Fruit fly (Drosophila melanogaster) whole organism, embryonic: ENCODE data around the gene CG16965.

Experiments used
- Awh ChIP-seq: fragments of 200-800 bp; sonication (Bioruptor generic); IDR thresholded peaks from 2 replicates; pipeline ENCODE4, ENCODE4 v1.3.6; 2022; ENCODE audit warnings: missing biosample characterization, missing genetic modification characterization
- BEAF-32 ChIP-seq: fragments of 200-800 bp; sonication (Bioruptor generic); optimal IDR thresholded peaks from 3 replicates; lab custom pipeline; 2017; ENCODE audit warnings: missing biosample characterization, missing genetic modification characterization, mild to moderate bottlenecking, moderate library complexity, missing genetic modification reagents
- CG11504 ChIP-seq: fragments of 200-800 bp; sonication (Bioruptor generic); optimal IDR thresholded peaks from 3 replicates; lab custom pipeline; 2019; ENCODE audit warnings: missing biosample characterization, mild to moderate bottlenecking, missing genetic modification characterization, moderate library complexity
- CG14441 ChIP-seq: fragments of 200-800 bp; sonication (Bioruptor generic); IDR thresholded peaks from 2 replicates; pipeline ENCODE4 v1.3.6; 2022; ENCODE audit warnings: missing biosample characterization, missing genetic modification characterization
- CG15514 ChIP-seq: fragments of 200-800 bp; sonication (Bioruptor generic); optimal IDR thresholded peaks from 3 replicates; lab custom pipeline; 2017; ENCODE audit warnings: missing biosample characterization, missing genetic modification characterization, mild to moderate bottlenecking, moderate library complexity, missing genetic modification reagents
- CG17912 ChIP-seq: fragments of 200-800 bp; sonication (Bioruptor generic); optimal IDR thresholded peaks from 2 replicates; lab custom pipeline; 2018; ENCODE audit warnings: missing biosample characterization, mild to moderate bottlenecking, missing genetic modification characterization
- CG2116 ChIP-seq: fragments of 200-800 bp; sonication (Bioruptor generic); optimal IDR thresholded peaks from 3 replicates; lab custom pipeline; 2018; ENCODE audit warnings: missing biosample characterization, mild to moderate bottlenecking, missing genetic modification characterization
- CG3065 ChIP-seq: fragments of 200-800 bp; sonication (Bioruptor generic); optimal IDR thresholded peaks from 2 replicates; lab custom pipeline; 2016; ENCODE audit warnings: missing biosample characterization, missing genetic modification characterization
- CG3995 ChIP-seq: fragments of 200-800 bp; sonication (Bioruptor generic); optimal IDR thresholded peaks from 3 replicates; lab custom pipeline; 2016; ENCODE audit warnings: missing biosample characterization, missing genetic modification characterization
- CG43689 ChIP-seq: fragments of 200-800 bp; sonication (Bioruptor generic); IDR thresholded peaks from 2 replicates; pipeline ENCODE4 v1.3.6; 2022; ENCODE audit warnings: missing biosample characterization, missing genetic modification characterization
- CG4404 ChIP-seq: fragments of 200-800 bp; sonication (Bioruptor generic); IDR thresholded peaks from 2 replicates; pipeline ENCODE4 v1.3.6; 2022; ENCODE audit warnings: missing biosample characterization, missing genetic modification characterization
- CG6791 ChIP-seq: fragments of 200-800 bp; sonication (Bioruptor generic); IDR thresholded peaks from 3 replicates; pipeline ENCODE4 v1.3.6; 2022; ENCODE audit warnings: missing biosample characterization, missing genetic modification characterization; ENCODE audit not compliant: partially characterized antibody
- CG7271 ChIP-seq: fragments of 200-800 bp; sonication (Bioruptor generic); optimal IDR thresholded peaks from 2 replicates; lab custom pipeline; 2018; ENCODE audit warnings: missing biosample characterization, mild to moderate bottlenecking, missing genetic modification characterization, moderate library complexity
- CG7372 ChIP-seq: fragments of 200-800 bp; sonication (Bioruptor generic); IDR thresholded peaks from 2 replicates; pipeline ENCODE4 v1.3.6; 2022; ENCODE audit warnings: missing biosample characterization, missing genetic modification characterization
- CTCF ChIP-seq: fragments of 200-800 bp; sonication (Bioruptor generic); optimal IDR thresholded peaks from 2 replicates; lab custom pipeline; 2017; ENCODE audit warnings: missing biosample characterization, mild to moderate bottlenecking, missing genetic modification characterization, moderate library complexity
- CoRest ChIP-seq: fragments of 200-800 bp; sonication (Bioruptor generic); optimal IDR thresholded peaks from 3 replicates; lab custom pipeline; 2018; ENCODE audit warnings: missing biosample characterization, mild to moderate bottlenecking, missing genetic modification characterization, moderate library complexity
- Dek ChIP-seq: fragments of 200-800 bp; sonication (Bioruptor generic); optimal IDR thresholded peaks from 3 replicates; lab custom pipeline; 2019; ENCODE audit warnings: missing biosample characterization, mild to moderate bottlenecking, missing genetic modification characterization, moderate library complexity
- Dll ChIP-seq: fragments of 200-800 bp; sonication (Bioruptor generic); IDR thresholded peaks from 4 replicates; pipeline ENCODE4 v1.3.6; 2022; ENCODE audit warnings: missing biosample characterization, missing genetic modification characterization; ENCODE audit not compliant: partially characterized antibody
- H15 ChIP-seq: fragments of 200-800 bp; sonication (Bioruptor generic); IDR thresholded peaks from 3 replicates; pipeline ENCODE4 v1.3.6; 2022; ENCODE audit warnings: missing biosample characterization, missing genetic modification characterization
- HLHmδ ChIP-seq: fragments of 200-800 bp; sonication (Bioruptor generic); optimal IDR thresholded peaks from 2 replicates; lab custom pipeline; 2018; ENCODE audit warnings: missing biosample characterization, mild to moderate bottlenecking, missing genetic modification characterization, moderate library complexity
- Hmr ChIP-seq: fragments of 200-800 bp; sonication (Bioruptor generic); optimal IDR thresholded peaks from 3 replicates; lab custom pipeline; 2017; ENCODE audit warnings: mild to moderate bottlenecking, missing biosample characterization, missing genetic modification reagents, missing genetic modification characterization
- Lhr ChIP-seq: fragments of 200-800 bp; sonication (Bioruptor generic); optimal IDR thresholded peaks from 3 replicates; lab custom pipeline; 2017; ENCODE audit warnings: mild to moderate bottlenecking, missing biosample characterization, missing genetic modification reagents, missing genetic modification characterization
- MBD-R2 ChIP-seq: fragments of 200-800 bp; sonication (Bioruptor generic); IDR thresholded peaks from 2 replicates; pipeline ENCODE4 v1.3.6; 2022; ENCODE audit warnings: missing biosample characterization, missing genetic modification characterization
- Med ChIP-seq: fragments of 200-800 bp; sonication (Bioruptor generic); peaks from one replicate; lab custom pipeline; 2016; ENCODE audit warnings: missing biosample characterization, missing genetic modification characterization, mild to moderate bottlenecking, inconsistent platforms, moderate library complexity
- Myb ChIP-seq: fragments of 200-800 bp; sonication (Bioruptor generic); optimal IDR thresholded peaks from 2 replicates; lab custom pipeline; 2016; ENCODE audit warnings: missing biosample characterization, missing genetic modification characterization
- Scr ChIP-seq: fragments of 200-800 bp; sonication (Bioruptor generic); IDR thresholded peaks from 2 replicates; pipeline ENCODE4 v1.3.6; 2022; ENCODE audit warnings: missing biosample characterization, missing genetic modification characterization; ENCODE audit not compliant: partially characterized antibody
- Trl ChIP-seq, 3 experiments: fragments of >200 bp in 2 of 3; fragments of 200-800 bp in 1 of 3; sonication (Bioruptor generic) in 1 of 3; optimal IDR thresholded peaks; 2 replicates in 1 of 3; 3 replicates in 2 of 3; lab custom pipeline; 2016 to 2017; ENCODE audit warnings: missing biosample characterization in 1 of 3, missing genetic modification characterization in 1 of 3
- ato ChIP-seq: fragments of 200-800 bp; sonication (Bioruptor generic); IDR thresholded peaks from 2 replicates; pipeline ENCODE4 v1.3.6; 2022; ENCODE audit warnings: missing biosample characterization, missing genetic modification characterization; ENCODE audit not compliant: partially characterized antibody
- bbx ChIP-seq: fragments of 200-800 bp; sonication (Bioruptor generic); IDR thresholded peaks from 2 replicates; pipeline ENCODE4 v1.3.6; 2022; ENCODE audit warnings: missing biosample characterization, missing genetic modification characterization; ENCODE audit not compliant: partially characterized antibody
- bigmax ChIP-seq: fragments of 200-800 bp; sonication (Bioruptor generic); optimal IDR thresholded peaks from 2 replicates; lab custom pipeline; 2018; ENCODE audit warnings: missing biosample characterization, mild to moderate bottlenecking, missing genetic modification characterization
- bsh ChIP-seq, 2 experiments: fragments of 200-800 bp; sonication (Bioruptor generic); optimal IDR thresholded peaks; 2 replicates each; lab custom pipeline; 2017 to 2018; ENCODE audit warnings: mild to moderate bottlenecking in 2 of 2, missing biosample characterization in 2 of 2, missing genetic modification characterization in 2 of 2, moderate library complexity in 1 of 2
- emc ChIP-seq: fragments of 200-800 bp; sonication (Bioruptor generic); optimal IDR thresholded peaks from 2 replicates; lab custom pipeline; 2016; ENCODE audit warnings: missing biosample characterization, missing genetic modification characterization
- gfzf ChIP-seq: fragments of 200-800 bp; sonication (Bioruptor generic); optimal IDR thresholded peaks from 2 replicates; lab custom pipeline; 2016; ENCODE audit warnings: missing biosample characterization, mild to moderate bottlenecking, missing genetic modification characterization, moderate library complexity
- odd ChIP-seq: fragments of 200-800 bp; sonication (Bioruptor generic); optimal IDR thresholded peaks from 2 replicates; lab custom pipeline; 2017; ENCODE audit warnings: missing biosample characterization, mild to moderate bottlenecking, missing genetic modification characterization
- phol ChIP-seq: fragments of 200-800 bp; sonication (Bioruptor generic); optimal IDR thresholded peaks from 3 replicates; lab custom pipeline; 2018; ENCODE audit warnings: missing biosample characterization, mild to moderate bottlenecking, missing genetic modification characterization, moderate library complexity
- pzg ChIP-seq: fragments of 200-800 bp; sonication (Bioruptor generic); optimal IDR thresholded peaks from 3 replicates; lab custom pipeline; 2018; ENCODE audit warnings: missing biosample characterization, mild to moderate bottlenecking, missing genetic modification characterization, moderate library complexity
- stwl ChIP-seq: fragments of 200-800 bp; sonication (Bioruptor generic); optimal IDR thresholded peaks from 3 replicates; lab custom pipeline; 2018; ENCODE audit warnings: missing biosample characterization, mild to moderate bottlenecking, missing genetic modification characterization, moderate library complexity
- wek ChIP-seq: fragments of 200-800 bp; sonication (Bioruptor generic); optimal IDR thresholded peaks from 3 replicates; lab custom pipeline; 2018; ENCODE audit warnings: missing biosample characterization, mild to moderate bottlenecking, missing genetic modification characterization, moderate library complexity
- wor ChIP-seq: fragments of 200-800 bp; sonication (Bioruptor generic); IDR thresholded peaks from 2 replicates; pipeline ENCODE4 v1.3.6; 2022; ENCODE audit warnings: missing biosample characterization, missing genetic modification characterization
- zen ChIP-seq: fragments of 200-800 bp; sonication (Bioruptor generic); optimal IDR thresholded peaks from 3 replicates; lab custom pipeline; 2018; ENCODE audit warnings: missing biosample characterization, mild to moderate bottlenecking, missing genetic modification characterization, moderate library complexity

The CG16965 gene

DNA sequence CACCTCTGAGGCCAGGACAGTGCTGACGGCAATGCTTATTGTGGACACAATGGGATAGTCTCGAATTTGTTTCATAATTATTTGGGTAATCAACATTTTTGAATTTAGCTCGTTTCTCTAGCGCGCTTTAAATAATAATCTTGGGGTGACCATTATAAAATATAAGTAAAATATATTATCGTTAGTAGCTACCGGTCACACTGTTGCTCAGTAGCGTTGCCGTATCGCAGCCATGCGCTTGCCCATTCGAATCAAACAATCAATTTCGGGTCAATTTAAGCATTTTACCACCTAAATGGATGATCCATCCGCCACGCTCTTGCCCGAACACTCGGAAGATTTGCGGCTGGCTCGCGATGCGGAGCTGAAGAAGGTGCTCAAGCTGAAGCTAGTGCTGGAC, 8.3 kb downstream of the CG16965 start, which contains the start of the genes zuc and dgt2 (continued):
- TF ChIP-seq Trl (optimal IDR thresholded peaks at IDR 0.05; lab: Kevin White, UChicago) (no peak), Trl (GFP tag; optimal IDR thresholded peaks at IDR 0.05; lab: Kevin White, UChicago) (no peak), Dll (GFP tag; lab: Robert Waterston, UW) (0 out of 4 replicates have a peak, but pooled peaks have one; percentile 29), stwl (tag; lab: Kevin White, UChicago) (peak; percentile 86), MBD-R2 (peak; percentile 71), CoRest (peak; percentile 27), CG11504 (tag; lab: Kevin White, UChicago) (no peak), gfzf (peak; percentile 67), wek (GFP tag; lab: Kevin White, UChicago) (no peak), emc (GFP tag; lab: Kevin White, UChicago) (no peak), wor (GFP tag; lab: Robert Waterston, UW) (no peak), Dek (tag; lab: Kevin White, UChicago) (no peak), H15 (no peak), Myb (GFP tag; lab: Kevin White, UChicago) (peak; percentile 11), CG3995 (GFP tag; lab: Kevin White, UChicago) (peak; percentile 10), CG14441 (GFP tag; lab: Robert Waterston, UW) (no peak), Scr (peak; percentile 25), CG43689 (no peak), Hmr (GFP tag; lab: Kevin White, UChicago) (no peak), Lhr (peak; percentile 48), CG3065 (no peak), bigmax (GFP tag; lab: Kevin White, UChicago) (no peak), CG7372 (GFP tag; lab: Robert Waterston, UW) (no peak), bsh (GFP tag; optimal IDR thresholded peaks at IDR 0.05; lab: Kevin White, UChicago) (no peak), CG7271 (no peak), odd (GFP tag; lab: Kevin White, UChicago) (no peak), pzg (GFP tag; lab: Kevin White, UChicago) (peak; percentile 71), HLHmδ (no peak), CG6791 (peak; percentile 52; the same call in 1 of the 3 replicates), zen (peak; percentile 7), CTCF (no peak), BEAF-32 (GFP tag; lab: Kevin White, UChicago) (peak; percentile 39), Awh (GFP tag; lab: Robert Waterston, UW) (no peak), bbx (GFP tag; lab: Robert Waterston, UW) (peak; percentile 44; the same call in 1 of the 2 replicates), CG4404 (GFP tag; lab: Robert Waterston, UW) (no peak), ato (0 out of 2 replicates have a peak, but pooled peaks have one; percentile 13), CG15514 (GFP tag; lab: Kevin White, UChicago) (peak; percentile 44), CG17912 (GFP tag; lab: Kevin White, UChicago) (no peak), Med (GFP tag; lab: Kevin White, UChicago) (peak; percentile 72), phol (tag; lab: Kevin White, UChicago) (peak; percentile 32), CG2116 (GFP tag; lab: Kevin White, UChicago) (peak; percentile 21)
